Worm (Caenorhabditis elegans): Measurements from ENCODE around the gene polh-1.

Gene polh-1

ce11 chrIII:1923419-1924318 lies 26.4 kb downstream of the polh-1 start (continued):
- peak; percentile 98 for TF ChIP-seq rnt-1 (tag; optimal IDR thresholded peaks at IDR 0.05)
- TF ChIP-seq unc-42 (tag; optimal IDR thresholded peaks at IDR 0.05): peak; percentile 51
- TF ChIP-seq pha-2 (tag; optimal IDR thresholded peaks at IDR 0.05): peak; percentile 66
- TF ChIP-seq elt-2 (tag; optimal IDR thresholded peaks at IDR 0.05): no peak
- TF ChIP-seq ceh-24 (tag; optimal IDR thresholded peaks at IDR 0.05): no peak

ce11 chrIII:1922516-1922915 lies 27.6 kb downstream of the polh-1 start:
- TF ChIP-seq K02D7.2 (tag; optimal IDR thresholded peaks at IDR 0.05) (no peak), unc-42 (tag; optimal IDR thresholded peaks at IDR 0.05) (peak; percentile 40), dve-1 (tag; optimal IDR thresholded peaks at IDR 0.05) (peak; percentile 1)

DNA sequence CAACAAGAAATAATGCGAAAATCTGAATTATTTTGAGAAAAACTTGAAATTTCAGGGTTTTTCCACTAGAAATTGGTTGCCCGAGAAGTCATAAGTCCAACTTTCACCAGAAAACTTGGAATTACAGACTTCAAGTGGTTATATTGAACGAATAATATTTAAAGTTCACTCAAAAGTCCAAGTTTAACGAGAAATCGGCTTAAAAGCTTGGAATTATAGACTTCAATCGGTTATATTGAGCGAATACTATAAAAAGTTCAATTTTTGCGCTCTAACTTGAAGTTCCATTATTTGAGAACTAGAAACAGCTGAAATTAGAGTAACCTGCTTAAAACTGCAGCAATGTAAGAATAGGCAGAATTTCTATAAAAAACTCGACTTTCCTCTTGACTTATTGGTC lies 28.0 kb downstream of the polh-1 start:
- TF ChIP-seq K02D7.2 (tag; optimal IDR thresholded peaks at IDR 0.05) (no peak), fax-1 (tag; optimal IDR thresholded peaks at IDR 0.05) (no peak), nhr-11 (tag; optimal IDR thresholded peaks at IDR 0.05) (no peak), fkh-6 (tag; optimal IDR thresholded peaks at IDR 0.05) (no peak), hlh-6 (tag; optimal IDR thresholded peaks at IDR 0.05) (no peak), sox-2 (GFP tag; IDR thresholded peaks at IDR 0.05) (no peak), tbx-7 (tag; optimal IDR thresholded peaks at IDR 0.05) (no peak), C08G9.2 (tag; optimal IDR thresholded peaks at IDR 0.05) (no peak), unc-86 (tag; optimal IDR thresholded peaks at IDR 0.05) (no peak), odd-2 (tag; optimal IDR thresholded peaks at IDR 0.05) (no peak), unc-42 (tag; optimal IDR thresholded peaks at IDR 0.05) (no peak), eyg-1 (tag; optimal IDR thresholded peaks at IDR 0.05) (no peak), unc-3 (GFP tag; conservative IDR thresholded peaks at IDR 0.05) (no peak), unc-3 (tag; optimal IDR thresholded peaks at IDR 0.05) (no peak)

DNA sequence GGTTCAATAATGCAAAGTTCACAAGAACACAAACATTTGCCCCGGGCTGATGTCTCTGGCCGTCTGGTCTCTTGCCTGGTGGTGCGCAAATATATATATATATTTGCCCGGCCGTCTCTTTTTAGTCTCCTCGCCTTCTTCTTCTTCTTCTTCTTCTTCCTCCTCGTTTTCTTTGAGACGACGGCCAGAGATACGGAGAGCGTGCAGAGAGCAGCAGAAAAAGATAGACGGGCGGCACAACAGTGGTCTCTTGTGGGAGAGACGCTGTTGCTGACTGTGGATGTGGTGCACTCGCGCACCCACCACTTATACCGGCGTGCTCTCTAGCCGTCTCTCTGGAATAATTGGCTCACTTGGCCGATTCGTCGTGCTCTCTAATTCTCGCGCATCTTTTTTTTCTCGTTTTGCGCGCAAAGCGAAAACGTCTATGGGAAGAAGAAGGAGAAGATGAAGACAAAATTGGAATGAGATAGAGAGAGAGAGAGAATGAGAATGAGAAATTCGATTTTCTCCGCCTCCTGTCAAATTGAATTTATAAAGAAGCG lies 28.9 kb downstream of the polh-1 start:
- TF ChIP-seq unc-55 (GFP tag; optimal IDR thresholded peaks at IDR 0.05) (peak; percentile 88), ets-4 (tag; optimal IDR thresholded peaks at IDR 0.05) (peak; percentile 58), pha-2 (tag; optimal IDR thresholded peaks at IDR 0.05) (peak; percentile 36), ceh-45 (GFP tag; IDR thresholded peaks at IDR 0.05) (no peak), fkh-10 (GFP tag; optimal IDR thresholded peaks at IDR 0.05) (no peak), zip-5 (tag; optimal IDR thresholded peaks at IDR 0.05) (peak; percentile 13), eyg-1 (tag; optimal IDR thresholded peaks at IDR 0.05) (peak; percentile 74), ttx-3 (tag; optimal IDR thresholded peaks at IDR 0.05) (peak; percentile 28), C08G9.2 (tag; optimal IDR thresholded peaks at IDR 0.05) (peak; percentile 29), lim-6 (tag; optimal IDR thresholded peaks at IDR 0.05) (no peak), ztf-16 (tag; optimal IDR thresholded peaks at IDR 0.05) (peak; percentile 7), lin-11 (tag; optimal IDR thresholded peaks at IDR 0.05) (no peak), dve-1 (tag; optimal IDR thresholded peaks at IDR 0.05) (peak; percentile 55), pat-9 (tag; optimal IDR thresholded peaks at IDR 0.05) (peak; percentile 46), dmd-4 (tag; optimal IDR thresholded peaks at IDR 0.05; ENCODE audit: borderline replicate concordance) (peak; percentile 12), hlh-30 (tag; optimal IDR thresholded peaks at IDR 0.05; ENCODE audit: insufficient read depth) (peak; percentile 58), ama-1 (optimal IDR thresholded peaks at IDR 0.05) (no peak), K02D7.2 (tag; optimal IDR thresholded peaks at IDR 0.05) (no peak), sox-4 (tag; optimal IDR thresholded peaks at IDR 0.05) (no peak), rnt-1 (tag; optimal IDR thresholded peaks at IDR 0.05) (peak; percentile 84), sox-2 (GFP tag; IDR thresholded peaks at IDR 0.05) (peak; percentile 8; the same call in 1 of the 2 replicates), sdc-2 (tag; optimal IDR thresholded peaks at IDR 0.05) (peak; percentile 63), ceh-24 (tag; optimal IDR thresholded peaks at IDR 0.05) (no peak), hlh-6 (tag; optimal IDR thresholded peaks at IDR 0.05) (no peak), F13H6.1 (tag; optimal IDR thresholded peaks at IDR 0.05) (peak; percentile 93), ceh-31 (tag; optimal IDR thresholded peaks at IDR 0.05) (peak; percentile 98), unc-3 (GFP tag; conservative IDR thresholded peaks at IDR 0.05) (0 out of 2 replicates have a peak, but pooled peaks have one; percentile 5), unc-3 (tag; optimal IDR thresholded peaks at IDR 0.05) (peak; percentile 85), ceh-2 (tag; optimal IDR thresholded peaks at IDR 0.05) (peak; percentile 69), pros-1 (tag; optimal IDR thresholded peaks at IDR 0.05) (peak; percentile 94), unc-42 (tag; optimal IDR thresholded peaks at IDR 0.05) (peak; percentile 100), nhr-232 (tag; optimal IDR thresholded peaks at IDR 0.05) (no peak), hlh-8 (tag; optimal IDR thresholded peaks at IDR 0.05) (peak; percentile 70), ceh-6 (GFP tag; optimal IDR thresholded peaks at IDR 0.05) (peak; percentile 13), syd-9 (tag; optimal IDR thresholded peaks at IDR 0.05) (peak; percentile 65)

Data from whole organism, late embryonic.